Fruit fly (Drosophila melanogaster): ENCODE measurements around the gene beat-VII.

DNA sequence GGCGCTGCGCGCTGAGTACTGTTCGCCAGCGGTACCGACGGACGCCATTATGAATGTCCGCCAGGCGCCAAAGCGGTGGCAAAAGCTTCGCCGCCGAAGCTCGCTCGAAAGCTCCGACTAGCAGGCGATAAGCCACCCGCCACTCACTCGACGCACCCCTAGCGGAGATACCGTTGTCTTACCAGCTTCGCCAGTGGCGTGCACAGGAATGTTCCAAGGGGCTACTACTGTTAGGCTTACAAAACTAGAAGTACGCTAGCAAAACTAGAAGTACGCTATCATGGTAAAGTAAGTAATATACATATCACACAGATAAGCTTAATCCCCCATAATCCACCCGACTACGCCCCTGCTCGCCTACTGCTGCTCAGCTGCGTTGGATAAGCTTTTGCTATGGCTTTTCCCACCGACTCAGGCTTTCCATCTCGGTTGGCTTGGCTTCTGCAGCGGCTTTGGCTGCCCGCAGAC is 32.4 kb upstream of the beat-VII start, which contains the start of gene amon:
- TF ChIP-seq psq (optimal IDR thresholded peaks at IDR 0.05) (no peak), Sin3A (optimal IDR thresholded peaks at IDR 0.05) (no peak), h (optimal IDR thresholded peaks at IDR 0.05) (no peak), ttk (optimal IDR thresholded peaks at IDR 0.05) (no peak)
